Worm (Caenorhabditis elegans): Measurements from ENCODE around the gene cyp-43A1.

Gene cyp-43A1

ce11 chrX:5728956-5729467, 14.7 kb downstream of the cyp-43A1 start:
- TF ChIP-seq tbx-37 (GFP tag; conservative IDR thresholded peaks at IDR 0.05): no peak
- TF ChIP-seq pes-1 (GFP tag; IDR thresholded peaks at IDR 0.05): no peak
- peak; percentile 31 for TF ChIP-seq F13C5.2 (tag; optimal IDR thresholded peaks at IDR 0.05)
- TF ChIP-seq ets-7 (tag; optimal IDR thresholded peaks at IDR 0.05): no peak

DNA sequence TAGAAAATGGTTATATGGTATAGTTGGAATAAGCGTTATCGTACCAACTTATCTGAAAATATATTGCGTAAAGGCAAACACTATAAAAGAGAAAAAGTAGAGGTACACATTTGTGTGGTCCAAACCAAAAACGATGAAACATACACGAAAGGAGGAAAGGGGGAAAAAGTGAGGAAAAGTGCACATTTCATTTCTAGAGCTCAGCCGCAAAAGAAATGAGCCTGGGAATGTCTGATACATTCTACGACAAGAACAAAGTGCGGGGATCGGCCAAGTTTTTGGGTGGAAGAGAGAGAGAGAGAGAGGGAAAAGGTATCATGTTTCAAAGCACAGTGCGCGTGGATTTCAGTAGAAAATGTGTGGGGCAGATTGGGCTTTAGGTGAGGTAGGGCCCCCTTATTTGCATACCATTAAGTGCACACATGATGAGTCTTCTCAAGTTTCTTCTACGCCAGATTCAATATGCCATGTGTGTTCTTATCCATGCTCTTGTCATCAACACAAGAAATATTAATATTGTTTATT, 19.5 kb downstream of the cyp-43A1 start, which contains the start of gene rgs-6:
TSS of gene rgs-6 (minus strand) at position 51 of the 525 bp plus-strand sequence.
- no peak for TF ChIP-seq tbx-37 (GFP tag; conservative IDR thresholded peaks at IDR 0.05)
- TF ChIP-seq hmbx-1 (tag; optimal IDR thresholded peaks at IDR 0.05): no peak
- TF ChIP-seq tbx-11 (GFP tag; IDR thresholded peaks at IDR 0.05): no peak
- no peak for TF ChIP-seq hmg-4 (GFP tag; optimal IDR thresholded peaks at IDR 0.05)
- TF ChIP-seq B0310.2 (tag; optimal IDR thresholded peaks at IDR 0.05): no peak
- no peak for TF ChIP-seq sea-1 (GFP tag; conservative IDR thresholded peaks at IDR 0.05)
- no peak for TF ChIP-seq flt-1 (GFP tag; IDR thresholded peaks at IDR 0.05)
- no peak for TF ChIP-seq pes-1 (GFP tag; IDR thresholded peaks at IDR 0.05)
- TF ChIP-seq aly-1 (tag; optimal IDR thresholded peaks at IDR 0.05): no peak

- TF ChIP-seq ceh-36 (tag; optimal IDR thresholded peaks at IDR 0.05): no peak
- no peak for TF ChIP-seq scrt-1 (GFP tag; IDR thresholded peaks at IDR 0.05)
- no peak for TF ChIP-seq F13C5.2 (tag; optimal IDR thresholded peaks at IDR 0.05)
- TF ChIP-seq flt-1 (GFP tag; IDR thresholded peaks at IDR 0.05): no peak
- no peak for TF ChIP-seq tbx-37 (GFP tag; conservative IDR thresholded peaks at IDR 0.05)
Measured at ce11 chrX:5743209-5743608, 28.9 kb downstream of the cyp-43A1 start, which contains the start of gene gnrr-4. Gene gnrr-4 (minus strand): TSS chrX:5743309.

- TF ChIP-seq F13C5.2 (tag; optimal IDR thresholded peaks at IDR 0.05): no peak
- no peak for TF ChIP-seq tbx-37 (GFP tag; conservative IDR thresholded peaks at IDR 0.05)
- no peak for TF ChIP-seq B0310.2 (tag; optimal IDR thresholded peaks at IDR 0.05)
- TF ChIP-seq pes-1 (GFP tag; IDR thresholded peaks at IDR 0.05): no peak
- TF ChIP-seq flt-1 (GFP tag; IDR thresholded peaks at IDR 0.05): no peak
- TF ChIP-seq hmg-4 (GFP tag; optimal IDR thresholded peaks at IDR 0.05): no peak
- no peak for TF ChIP-seq sea-1 (GFP tag; conservative IDR thresholded peaks at IDR 0.05)
- no peak for TF ChIP-seq hmbx-1 (tag; optimal IDR thresholded peaks at IDR 0.05)
- TF ChIP-seq ama-1 (optimal IDR thresholded peaks at IDR 0.05): no peak
- no peak for TF ChIP-seq tra-4 (tag; optimal IDR thresholded peaks at IDR 0.05)
- TF ChIP-seq hnd-1 (tag; optimal IDR thresholded peaks at IDR 0.05): no peak
- TF ChIP-seq scrt-1 (GFP tag; IDR thresholded peaks at IDR 0.05): no peak
- TF ChIP-seq ceh-13 (GFP tag; optimal IDR thresholded peaks at IDR 0.05): no peak
- no peak for TF ChIP-seq aly-1 (tag; optimal IDR thresholded peaks at IDR 0.05)
Measured at ce11 chrX:5746665-5747064, 32.3 kb downstream of the cyp-43A1 start.

DNA sequence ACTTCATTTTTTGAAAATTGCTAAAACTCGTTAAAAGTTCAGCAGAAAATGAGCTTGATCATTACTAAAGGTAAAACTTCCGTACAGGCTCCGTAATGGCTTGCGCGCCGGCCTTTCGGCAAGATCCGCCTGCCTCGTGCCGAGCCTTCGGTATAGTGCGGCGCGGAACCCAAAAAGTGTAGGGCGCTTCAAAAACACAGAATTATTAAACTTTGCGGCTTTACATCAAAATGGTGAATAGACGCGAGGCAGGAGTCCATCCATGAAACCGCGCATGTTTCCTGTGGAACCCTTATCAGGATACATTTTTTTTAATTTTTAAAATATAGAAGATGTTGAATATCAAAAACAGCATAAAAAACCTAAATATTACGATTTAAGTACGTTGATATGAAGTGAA, 38.8 kb downstream of the cyp-43A1 start:
- no peak for TF ChIP-seq ets-7 (tag; optimal IDR thresholded peaks at IDR 0.05)
- no peak for TF ChIP-seq F13C5.2 (tag; optimal IDR thresholded peaks at IDR 0.05)

DNA sequence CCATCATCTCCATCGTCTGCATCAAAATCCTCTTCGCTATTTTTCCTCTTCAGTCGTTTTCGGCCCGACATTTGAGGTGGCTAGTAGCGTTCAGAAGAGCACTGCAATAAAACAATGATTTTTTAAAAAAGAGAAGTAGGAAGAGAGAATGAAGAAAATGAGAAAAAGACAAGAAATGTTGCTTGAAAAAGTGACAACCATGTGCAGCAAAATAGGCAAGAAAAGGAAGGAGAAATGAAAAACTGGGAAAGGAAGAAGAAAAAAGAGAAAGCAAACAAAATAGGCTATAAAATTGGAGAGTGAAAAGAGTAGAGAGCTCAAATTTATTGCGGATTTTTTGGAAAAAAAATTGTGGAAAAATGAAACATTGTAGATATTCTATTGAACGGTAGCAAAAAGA, 49.0 kb downstream of the cyp-43A1 start, which contains the start of gene tag-294:
TSS of gene tag-294 (minus strand) at position 101 of the 400 bp plus-strand sequence.
- TF ChIP-seq ets-7 (tag; optimal IDR thresholded peaks at IDR 0.05): no peak
- no peak for TF ChIP-seq B0310.2 (tag; optimal IDR thresholded peaks at IDR 0.05)
- no peak for TF ChIP-seq hmbx-1 (tag; optimal IDR thresholded peaks at IDR 0.05)

DNA sequence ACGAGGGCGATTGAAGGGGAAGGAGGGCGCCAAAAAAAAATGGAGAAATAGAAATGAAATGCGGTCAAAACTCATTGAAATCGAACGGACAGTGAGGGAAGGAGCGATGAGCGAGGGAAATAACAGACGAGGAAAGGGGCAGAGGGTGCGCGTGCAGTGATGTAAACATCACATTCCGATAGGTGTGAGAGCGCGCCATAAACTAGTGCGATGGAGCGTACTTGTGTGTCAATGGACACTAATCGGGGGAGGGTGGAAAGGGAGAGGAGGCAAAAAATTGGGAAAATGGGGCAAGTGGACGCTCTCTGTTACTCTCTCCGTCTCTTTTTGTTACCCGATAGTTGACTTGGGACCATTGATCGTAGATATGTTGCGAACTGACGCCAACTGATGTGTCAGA, 49.6 kb downstream of the cyp-43A1 start:
- no peak for TF ChIP-seq ceh-13 (GFP tag; optimal IDR thresholded peaks at IDR 0.05)
- no peak for TF ChIP-seq aly-1 (tag; optimal IDR thresholded peaks at IDR 0.05)
- TF ChIP-seq flt-1 (GFP tag; IDR thresholded peaks at IDR 0.05): 0 out of 2 replicates have a peak, but pooled peaks have one; percentile 4
- TF ChIP-seq hmg-4 (GFP tag; optimal IDR thresholded peaks at IDR 0.05): peak; percentile 59
- TF ChIP-seq tra-4 (tag; optimal IDR thresholded peaks at IDR 0.05): no peak
- TF ChIP-seq F13C5.2 (tag; optimal IDR thresholded peaks at IDR 0.05): peak; percentile 26
- TF ChIP-seq sea-1 (GFP tag; conservative IDR thresholded peaks at IDR 0.05): 0 out of 2 replicates have a peak, but pooled peaks have one; percentile 55

- TF ChIP-seq B0310.2 (tag; optimal IDR thresholded peaks at IDR 0.05) (no peak), hnd-1 (tag; optimal IDR thresholded peaks at IDR 0.05) (no peak), tra-4 (tag; optimal IDR thresholded peaks at IDR 0.05) (no peak), pes-1 (GFP tag; IDR thresholded peaks at IDR 0.05) (peak; percentile 24; the same call in 1 of the 2 replicates), aly-1 (tag; optimal IDR thresholded peaks at IDR 0.05) (peak; percentile 50), F13C5.2 (tag; optimal IDR thresholded peaks at IDR 0.05) (no peak), tbx-37 (GFP tag; conservative IDR thresholded peaks at IDR 0.05) (no peak), hmg-4 (GFP tag; optimal IDR thresholded peaks at IDR 0.05) (peak; percentile 70), flt-1 (GFP tag; IDR thresholded peaks at IDR 0.05) (no peak)
Measured at ce11 chrX:5764739-5765138, 50.4 kb downstream of the cyp-43A1 start.

Data from whole organism, early embryonic.